Comparison of ENCODE assay signal across 4 worm cellular contexts in the genomic region with DNA sequence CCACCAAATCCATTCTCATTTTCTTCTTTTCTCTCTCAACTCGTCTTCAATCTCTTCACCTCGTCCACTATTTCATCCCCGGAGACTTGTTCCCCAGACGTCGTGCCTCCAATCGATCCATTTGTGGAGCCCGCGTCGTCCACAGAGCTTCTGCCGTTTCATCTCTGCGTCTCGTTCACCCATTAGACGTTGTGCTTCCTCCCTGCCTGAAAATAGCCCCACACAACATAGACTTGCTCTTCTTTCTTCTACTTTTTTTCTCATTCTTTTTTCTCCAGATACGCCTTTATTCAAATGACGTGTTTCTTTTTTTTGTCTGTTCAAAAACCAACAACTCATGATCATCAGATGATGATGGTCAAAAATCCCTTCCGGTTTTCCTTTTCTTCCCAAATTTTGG.
TF ChIP-seq lines count a peak whose summit lies in the region.

No protein-coding gene starts in this region.

TF ChIP-seq in whole organism, L1 larva, 84 proteins besides CTCF, POLR2A, EP300 and RAD21 (continued from another document):
- TF ChIP-seq blmp-1 (tag; optimal IDR thresholded peaks at IDR 0.05; lab: Kevin White, UChicago): no peak
- no peak for TF ChIP-seq nhr-77 (tag; optimal IDR thresholded peaks at IDR 0.05; lab: Kevin White, UChicago)
- TF ChIP-seq zip-4 (GFP tag; optimal IDR thresholded peaks at IDR 0.05; lab: Kevin White, UChicago): no peak
- peak in 1 of 2 experiments; percentile 23 for TF ChIP-seq efl-1 (optimal IDR thresholded peaks at IDR 0.05; lab: Kevin White, UChicago)
- no peak for TF ChIP-seq efl-1 (GFP tag; optimal IDR thresholded peaks at IDR 0.05 in 1 of 2; lab: Kevin White, UChicago)
- TF ChIP-seq mep-1 (tag; optimal IDR thresholded peaks at IDR 0.05; lab: Kevin White, UChicago): peak; percentile 30
- peak; percentile 78 for TF ChIP-seq nhr-71 (tag; optimal IDR thresholded peaks at IDR 0.05; lab: Kevin White, UChicago)
- TF ChIP-seq egl-13 (tag; optimal IDR thresholded peaks at IDR 0.05; lab: Kevin White, UChicago): peak; percentile 55
- no peak for TF ChIP-seq nhr-19 (GFP tag; conservative IDR thresholded peaks at IDR 0.05; lab: Robert Waterston, UW)
- TF ChIP-seq mef-2 (tag; optimal IDR thresholded peaks at IDR 0.05; lab: Kevin White, UChicago): no peak
- no peak for TF ChIP-seq nhr-85 (tag; lab: Kevin White, UChicago)
- TF ChIP-seq mdl-1 (tag; optimal IDR thresholded peaks at IDR 0.05; lab: Kevin White, UChicago): no peak
- TF ChIP-seq lsy-2 (tag; optimal IDR thresholded peaks at IDR 0.05; lab: Kevin White, UChicago): peak; percentile 55 to 59
- TF ChIP-seq fkh-8 (tag; optimal IDR thresholded peaks at IDR 0.05; lab: Kevin White, UChicago): peak; percentile 85
- no peak for TF ChIP-seq nhr-28 (tag; optimal IDR thresholded peaks at IDR 0.05; lab: Kevin White, UChicago)
- peak in 1 of 3 experiments; percentile 41 for TF ChIP-seq dpl-1 (GFP tag; optimal IDR thresholded peaks at IDR 0.05; lab: Kevin White, UChicago)
- TF ChIP-seq unc-86 (tag; optimal IDR thresholded peaks at IDR 0.05; lab: Kevin White, UChicago): peak; percentile 79
- TF ChIP-seq fos-1 (tag; optimal IDR thresholded peaks at IDR 0.05; lab: Kevin White, UChicago): no peak

TF ChIP-seq in whole organism, L2 larva, 48 proteins besides CTCF, POLR2A, EP300 and RAD21 (continued from another document):
- TF ChIP-seq nhr-21 (tag; optimal IDR thresholded peaks at IDR 0.05; lab: Kevin White, UChicago) (no peak), mab-5 (tag; optimal IDR thresholded peaks at IDR 0.05; lab: Kevin White, UChicago) (peak; percentile 24), ztf-4 (tag; optimal IDR thresholded peaks at IDR 0.05; lab: Kevin White, UChicago) (peak; percentile 40), nhr-12 (tag; optimal IDR thresholded peaks at IDR 0.05; lab: Kevin White, UChicago) (no peak), F13H6.1 (tag; optimal IDR thresholded peaks at IDR 0.05; lab: Kevin White, UChicago) (peak; percentile 54), crh-2 (tag; optimal IDR thresholded peaks at IDR 0.05; lab: Kevin White, UChicago) (peak; percentile 75), unc-39 (tag; optimal IDR thresholded peaks at IDR 0.05; lab: Kevin White, UChicago) (no peak), sem-4 (tag; optimal IDR thresholded peaks at IDR 0.05; lab: Kevin White, UChicago) (no peak), zag-1 (tag; optimal IDR thresholded peaks at IDR 0.05; lab: Kevin White, UChicago) (peak; percentile 88), skn-1 (tag; optimal IDR thresholded peaks at IDR 0.05; lab: Kevin White, UChicago) (no peak), ceh-82 (tag; optimal IDR thresholded peaks at IDR 0.05; lab: Kevin White, UChicago) (no peak), lin-13 (GFP tag; optimal IDR thresholded peaks at IDR 0.05; lab: Kevin White, UChicago) (peak; percentile 34), blmp-1 (tag; optimal IDR thresholded peaks at IDR 0.05; lab: Kevin White, UChicago; ENCODE audit: insufficient read depth) (no peak)
TF ChIP-seq in whole organism, L2 larva: peak in this region for 16.

TF ChIP-seq in whole organism, L4 larva, 104 proteins besides CTCF, POLR2A, EP300 and RAD21 (continued from another document and continues in another):
- TF ChIP-seq pqm-1 (tag; optimal IDR thresholded peaks at IDR 0.05; lab: Kevin White, UChicago): no peak
- TF ChIP-seq nhr-102 (tag; optimal IDR thresholded peaks at IDR 0.05; lab: Kevin White, UChicago): no peak
- peak; percentile 3 for TF ChIP-seq nhr-11 (tag; optimal IDR thresholded peaks at IDR 0.05; lab: Kevin White, UChicago)
- no peak for TF ChIP-seq lin-15B (tag; optimal IDR thresholded peaks at IDR 0.05; lab: Kevin White, UChicago)
- no peak for TF ChIP-seq Y75B8A.6 (GFP tag; IDR thresholded peaks at IDR 0.05; lab: Robert Waterston, UW)
- no peak for TF ChIP-seq lim-7 (GFP tag; IDR thresholded peaks at IDR 0.05; lab: Robert Waterston, UW)
- no peak for TF ChIP-seq madf-5 (GFP tag; IDR thresholded peaks at IDR 0.05; lab: Robert Waterston, UW)
- TF ChIP-seq lin-13 (GFP tag; optimal IDR thresholded peaks at IDR 0.05; lab: Kevin White, UChicago): no peak
- no peak for TF ChIP-seq F49E8.2 (tag; optimal IDR thresholded peaks at IDR 0.05; lab: Kevin White, UChicago; ENCODE audit: borderline replicate concordance)
- TF ChIP-seq daf-12 (tag; optimal IDR thresholded peaks at IDR 0.05; lab: Kevin White, UChicago): no peak
- no peak for TF ChIP-seq F44E2.7 (GFP tag; IDR thresholded peaks at IDR 0.05; lab: Robert Waterston, UW)
- TF ChIP-seq mxl-2 (GFP tag; conservative IDR thresholded peaks at IDR 0.05; lab: Robert Waterston, UW): no peak
- no peak for TF ChIP-seq lir-3 (tag; optimal IDR thresholded peaks at IDR 0.05; lab: Kevin White, UChicago)
- TF ChIP-seq pha-4 (GFP tag; IDR thresholded peaks at IDR 0.05; lab: Robert Waterston, UW): no peak
- no peak for TF ChIP-seq pha-4 (tag; optimal IDR thresholded peaks at IDR 0.05; lab: Kevin White, UChicago)
- no peak for TF ChIP-seq R02D3.7 (tag; optimal IDR thresholded peaks at IDR 0.05; lab: Kevin White, UChicago)
- TF ChIP-seq mes-2 (tag; optimal IDR thresholded peaks at IDR 0.05; lab: Kevin White, UChicago; ENCODE audit: poor library complexity, severe bottlenecking): no peak
- TF ChIP-seq unc-39 (tag; optimal IDR thresholded peaks at IDR 0.05; lab: Kevin White, UChicago): no peak
- no peak for TF ChIP-seq mdt-29 (GFP tag; IDR thresholded peaks at IDR 0.05; lab: Robert Waterston, UW)
- TF ChIP-seq nhr-237 (tag; optimal IDR thresholded peaks at IDR 0.05; lab: Kevin White, UChicago): no peak
- peak; percentile 50 for TF ChIP-seq ceh-28 (tag; optimal IDR thresholded peaks at IDR 0.05; lab: Kevin White, UChicago)
- no peak for TF ChIP-seq D1046.2 (GFP tag; IDR thresholded peaks at IDR 0.05; lab: Robert Waterston, UW)
- no peak for TF ChIP-seq daf-8 (GFP tag; IDR thresholded peaks at IDR 0.05; lab: Robert Waterston, UW)
- TF ChIP-seq lsy-2 (tag; optimal IDR thresholded peaks at IDR 0.05; lab: Kevin White, UChicago): peak in 1 of 2 experiments; percentile 66
- TF ChIP-seq aha-1 (tag; lab: Kevin White, UChicago): no peak
- no peak for TF ChIP-seq php-3 (GFP tag; IDR thresholded peaks at IDR 0.05; lab: Robert Waterston, UW)
- no peak for TF ChIP-seq mxl-3 (GFP tag; optimal IDR thresholded peaks at IDR 0.05; lab: Kevin White, UChicago)
- TF ChIP-seq lin-39 (tag; optimal IDR thresholded peaks at IDR 0.05; lab: Kevin White, UChicago): no peak
- TF ChIP-seq cey-2 (tag; optimal IDR thresholded peaks at IDR 0.05; lab: Kevin White, UChicago; ENCODE audit: borderline replicate concordance, insufficient read depth): no peak
- no peak for TF ChIP-seq lin-38 (GFP tag; IDR thresholded peaks at IDR 0.05; lab: Robert Waterston, UW)
- TF ChIP-seq spr-1 (tag; optimal IDR thresholded peaks at IDR 0.05; lab: Kevin White, UChicago): no peak
- no peak for TF ChIP-seq zag-1 (tag; optimal IDR thresholded peaks at IDR 0.05; lab: Kevin White, UChicago)
- no peak for TF ChIP-seq ztf-7 (tag; optimal IDR thresholded peaks at IDR 0.05; lab: Kevin White, UChicago)
- no peak for TF ChIP-seq F10B5.3 (tag; optimal IDR thresholded peaks at IDR 0.05; lab: Kevin White, UChicago)
- no peak for TF ChIP-seq ama-1 (optimal IDR thresholded peaks at IDR 0.05; lab: Kevin White, UChicago)
- no peak for TF ChIP-seq snpc-4 (tag; optimal IDR thresholded peaks at IDR 0.05; lab: Kevin White, UChicago)
- TF ChIP-seq fos-1 (tag; optimal IDR thresholded peaks at IDR 0.05; lab: Kevin White, UChicago): no peak
- peak; percentile 59 for TF ChIP-seq hlh-30 (tag; optimal IDR thresholded peaks at IDR 0.05; lab: Kevin White, UChicago; ENCODE audit: insufficient read depth)
- TF ChIP-seq ztf-11 (tag; optimal IDR thresholded peaks at IDR 0.05; lab: Kevin White, UChicago): no peak
- peak; percentile 44 for TF ChIP-seq dmd-6 (GFP tag; IDR thresholded peaks at IDR 0.05; lab: Robert Waterston, UW)
- no peak for TF ChIP-seq attf-4 (tag; optimal IDR thresholded peaks at IDR 0.05; lab: Kevin White, UChicago)
- no peak for TF ChIP-seq dmd-9 (GFP tag; IDR thresholded peaks at IDR 0.05; lab: Robert Waterston, UW)
- no peak for TF ChIP-seq nhr-48 (tag; optimal IDR thresholded peaks at IDR 0.05; lab: Kevin White, UChicago)
- 0 out of 2 replicates have a peak, but pooled peaks have one; percentile 37 for TF ChIP-seq nhr-42 (GFP tag; IDR thresholded peaks at IDR 0.05; lab: Robert Waterston, UW)
- TF ChIP-seq hmg-1.1 (GFP tag; IDR thresholded peaks at IDR 0.05; lab: Robert Waterston, UW): peak; percentile 64
- no peak for TF ChIP-seq nhr-28 (tag; optimal IDR thresholded peaks at IDR 0.05; lab: Kevin White, UChicago)
- no peak for TF ChIP-seq jun-1 (tag; optimal IDR thresholded peaks at IDR 0.05; lab: Kevin White, UChicago)
- TF ChIP-seq lin-29 (GFP tag; IDR thresholded peaks at IDR 0.05; lab: Robert Waterston, UW): no peak
- TF ChIP-seq madf-9 (GFP tag; conservative IDR thresholded peaks at IDR 0.05; lab: Robert Waterston, UW): no peak
- no peak for TF ChIP-seq ceh-82 (tag; optimal IDR thresholded peaks at IDR 0.05; lab: Kevin White, UChicago)
- no peak for TF ChIP-seq nhr-6 (tag; optimal IDR thresholded peaks at IDR 0.05; lab: Kevin White, UChicago)
- no peak for TF ChIP-seq duxl-1 (tag; optimal IDR thresholded peaks at IDR 0.05; lab: Kevin White, UChicago; ENCODE audit: poor library complexity)

TF ChIP-seq in whole organism, late embryonic, 69 proteins besides CTCF, POLR2A, EP300 and RAD21 (continued from another document):
- TF ChIP-seq C08G9.2 (tag; optimal IDR thresholded peaks at IDR 0.05; lab: Kevin White, UChicago) (no peak), che-1 (tag; optimal IDR thresholded peaks at IDR 0.05; lab: Kevin White, UChicago) (no peak), hlh-30 (tag; optimal IDR thresholded peaks at IDR 0.05; lab: Kevin White, UChicago; ENCODE audit: insufficient read depth) (no peak), mec-3 (tag; optimal IDR thresholded peaks at IDR 0.05; lab: Kevin White, UChicago; ENCODE audit: borderline replicate concordance) (no peak), dve-1 (tag; optimal IDR thresholded peaks at IDR 0.05; lab: Kevin White, UChicago) (no peak), sox-4 (tag; optimal IDR thresholded peaks at IDR 0.05; lab: Kevin White, UChicago) (no peak), T23F11.4 (GFP tag; optimal IDR thresholded peaks at IDR 0.05; lab: Kevin White, UChicago) (no peak)
TF ChIP-seq in whole organism, late embryonic: peak in this region for 11.
